Fruit fly (Drosophila melanogaster) Kc167 (cell line): ENCODE measurements around the gene sif.

Experiments used
- Myc ChIP-seq: fragments of >200 bp; optimal IDR thresholded peaks from 2 replicates; lab custom pipeline; 2017; ENCODE audit warnings: missing external identifiers
- Sin3A ChIP-seq: fragments of >200 bp; optimal IDR thresholded peaks from 2 replicates; lab custom pipeline; 2018; ENCODE audit warnings: missing external identifiers
- h ChIP-seq: fragments of >200 bp; optimal IDR thresholded peaks from 3 replicates; lab custom pipeline; 2018; ENCODE audit warnings: missing external identifiers
- insv ChIP-seq: fragments of >200 bp; optimal IDR thresholded peaks from 3 replicates; lab custom pipeline; 2018; ENCODE audit warnings: missing external identifiers
- psq ChIP-seq: fragments of >200 bp; optimal IDR thresholded peaks from 2 replicates; lab custom pipeline; 2017; ENCODE audit warnings: missing external identifiers
- ttk ChIP-seq: sonication (Bioruptor generic); optimal IDR thresholded peaks from 2 replicates; lab custom pipeline; 2017; ENCODE audit warnings: missing external identifiers

Gene sif

DNA sequence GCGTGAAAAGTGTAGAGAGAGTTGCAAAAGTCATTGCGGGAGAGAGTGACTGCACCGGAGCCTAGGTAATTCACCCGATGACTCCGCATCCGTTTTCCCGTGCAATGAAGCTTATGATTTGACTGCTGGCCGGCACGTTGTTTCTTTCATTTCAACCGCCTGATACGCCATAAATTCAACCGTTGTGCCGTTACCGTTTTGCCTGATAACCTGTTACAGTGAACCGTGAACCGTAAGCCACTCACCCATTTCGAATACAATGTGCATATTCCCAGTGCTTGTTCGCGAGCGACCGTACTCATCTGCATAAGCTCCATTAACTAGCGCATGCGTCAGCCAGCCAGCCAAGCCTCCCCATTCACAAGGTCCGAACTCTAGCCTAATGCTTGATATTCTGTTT is 117.1 kb downstream of the sif start:
- TF ChIP-seq psq, result no peak
- no peak for TF ChIP-seq ttk (lab: Kevin White, UChicago)
- no peak for TF ChIP-seq Sin3A (lab: Kevin White, UChicago)
- no peak for TF ChIP-seq Myc
- no peak for TF ChIP-seq insv (lab: Kevin White, UChicago)
- TF ChIP-seq h, result no peak

DNA sequence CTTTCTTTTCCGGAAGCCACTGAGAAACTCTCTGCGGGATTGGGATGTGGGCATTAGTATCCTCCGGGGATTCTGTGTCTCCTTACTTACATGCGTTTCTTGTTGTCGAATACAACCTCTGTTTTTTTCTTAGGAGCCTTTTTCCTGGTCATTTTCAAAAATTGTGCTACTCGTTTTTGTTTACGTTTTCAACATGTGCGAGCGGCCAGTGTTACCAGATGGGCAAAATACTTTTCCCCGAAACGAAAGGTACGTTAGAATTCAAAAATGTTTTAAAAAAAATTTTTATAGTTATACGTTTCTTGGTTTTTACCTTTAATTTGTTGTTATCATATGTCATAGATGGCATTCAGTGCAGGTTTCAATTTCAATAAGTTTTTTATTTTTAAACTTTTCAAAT is 119.4 kb downstream of the sif start, which contains the start of gene vito:
TSS of gene vito (minus strand) at position 220 of the 400 bp plus-strand sequence.
- TF ChIP-seq h (no peak), Myc (no peak), insv (lab: Kevin White, UChicago) (no peak), ttk (lab: Kevin White, UChicago) (no peak), Sin3A (lab: Kevin White, UChicago) (no peak), psq (no peak)

DNA sequence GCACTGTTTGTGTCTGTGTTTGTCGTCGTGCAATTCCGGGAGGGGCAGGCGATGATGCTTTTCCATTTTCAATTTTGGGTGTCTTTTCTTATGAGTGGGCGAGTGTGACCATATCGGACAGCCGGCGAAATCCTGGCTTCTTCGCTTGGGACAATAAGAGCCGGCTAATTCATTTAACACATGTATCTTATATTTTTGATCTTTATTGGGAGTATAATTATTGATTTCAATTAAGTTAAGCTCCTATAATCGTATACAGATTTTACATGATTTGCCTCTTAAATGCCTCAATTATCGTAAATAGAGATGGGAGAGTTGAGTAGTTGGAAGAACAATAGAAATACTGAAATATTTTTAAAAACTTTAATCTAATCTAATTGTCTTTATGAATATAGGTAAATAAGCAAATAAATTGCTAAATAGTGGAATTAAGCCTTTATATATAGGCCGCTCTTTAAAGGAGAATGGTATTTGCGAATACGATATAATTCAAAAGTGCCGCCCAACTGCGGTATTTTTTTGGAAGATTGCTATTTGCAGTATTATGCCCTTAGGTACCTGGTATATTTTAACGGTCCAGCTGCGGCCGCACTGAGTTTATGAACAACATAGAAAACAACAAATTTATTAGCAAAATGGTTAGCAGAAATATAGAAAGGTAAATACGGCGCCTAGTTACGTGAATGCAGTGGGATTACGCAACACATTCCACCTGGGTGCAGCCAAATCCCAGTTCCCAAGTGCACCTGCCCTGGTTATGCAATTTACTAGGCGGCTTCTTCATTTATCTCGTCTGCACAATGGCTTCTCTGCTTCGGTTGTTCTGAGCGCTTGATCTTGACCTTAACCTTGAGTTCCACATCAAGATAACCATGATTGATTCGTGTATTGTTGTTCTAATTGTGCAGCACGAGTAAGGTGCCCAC is 122.0 kb downstream of the sif start, which contains the start of the genes Myt1, PGRP-LD and Pmi:
TSS of gene Myt1 (minus strand) at position 116 of the 926 bp plus-strand sequence.
TSS of gene PGRP-LD (plus strand) at position 576 of the 926 bp plus-strand sequence.
TSS of gene Pmi (plus strand) at position 576 of the 926 bp plus-strand sequence.
- TF ChIP-seq h (no peak), Sin3A (lab: Kevin White, UChicago) (no peak), insv (lab: Kevin White, UChicago) (no peak), psq (no peak), ttk (lab: Kevin White, UChicago) (no peak), Myc (no peak)

DNA sequence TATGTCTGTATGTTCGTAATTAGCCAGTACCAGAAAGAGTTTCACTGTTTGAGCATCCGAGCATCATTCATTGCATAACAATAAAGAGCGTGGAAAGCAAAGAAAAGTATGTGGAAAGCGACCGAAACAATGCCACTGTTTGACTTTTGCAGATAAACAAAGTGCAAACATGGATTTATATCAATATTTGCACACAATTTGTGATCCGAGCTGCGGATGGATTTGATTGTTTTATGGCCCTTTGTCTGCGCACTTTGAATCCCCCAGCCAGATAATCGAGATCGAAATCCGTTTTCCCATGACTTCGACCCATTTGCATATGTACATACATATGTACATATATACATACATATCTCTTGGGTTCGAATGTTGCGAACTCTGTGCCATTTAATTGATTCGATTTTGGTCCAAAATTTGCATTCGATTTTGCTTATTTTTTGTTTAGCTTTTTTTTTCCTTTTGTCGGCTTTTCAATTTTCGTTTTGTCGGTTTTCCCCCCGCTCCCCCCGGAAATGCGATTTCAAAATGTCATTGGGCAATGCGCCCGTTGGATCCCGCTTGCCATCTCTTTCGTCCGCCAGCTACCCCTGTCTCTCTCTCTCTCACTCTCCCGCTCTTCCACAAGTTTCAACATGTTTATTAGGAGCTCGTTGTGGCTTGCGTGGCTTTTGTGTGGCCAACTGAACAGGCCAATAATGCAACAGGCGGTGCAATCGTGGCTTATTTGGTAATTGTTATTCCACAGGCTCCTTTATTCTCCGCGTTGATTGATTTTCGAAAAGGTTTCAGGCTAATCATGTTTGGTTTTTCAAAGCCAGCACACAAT is 127.7 kb downstream of the sif start:
- no peak for TF ChIP-seq insv (lab: Kevin White, UChicago)
- no peak for TF ChIP-seq psq

DNA sequence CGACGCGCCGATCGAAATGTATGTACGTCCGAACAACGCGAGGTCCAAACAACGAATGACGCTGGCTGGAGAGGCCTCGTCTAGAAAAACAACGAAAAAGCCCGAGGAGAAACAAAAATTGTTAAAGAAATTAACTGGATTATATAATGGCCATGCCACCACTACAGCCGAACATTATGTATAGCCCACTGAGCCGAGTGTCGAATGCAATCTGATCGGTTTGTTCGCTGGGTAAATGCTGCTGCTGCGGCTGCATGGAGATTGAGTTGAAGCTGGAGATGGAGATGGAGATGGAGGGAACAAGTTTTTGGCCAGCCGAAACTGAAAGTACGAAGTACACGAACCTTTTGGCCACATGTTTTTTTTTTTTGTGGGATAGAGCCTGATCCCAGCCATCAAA is 128.9 kb downstream of the sif start, which contains the start of gene Cralbp:
TSS of gene Cralbp (minus strand) at position 115 of the 400 bp plus-strand sequence.
- TF ChIP-seq insv (lab: Kevin White, UChicago), result no peak
- no peak for TF ChIP-seq Sin3A (lab: Kevin White, UChicago)
- no peak for TF ChIP-seq Myc
- no peak for TF ChIP-seq ttk (lab: Kevin White, UChicago)
- TF ChIP-seq h, result no peak
- TF ChIP-seq psq, result no peak

DNA sequence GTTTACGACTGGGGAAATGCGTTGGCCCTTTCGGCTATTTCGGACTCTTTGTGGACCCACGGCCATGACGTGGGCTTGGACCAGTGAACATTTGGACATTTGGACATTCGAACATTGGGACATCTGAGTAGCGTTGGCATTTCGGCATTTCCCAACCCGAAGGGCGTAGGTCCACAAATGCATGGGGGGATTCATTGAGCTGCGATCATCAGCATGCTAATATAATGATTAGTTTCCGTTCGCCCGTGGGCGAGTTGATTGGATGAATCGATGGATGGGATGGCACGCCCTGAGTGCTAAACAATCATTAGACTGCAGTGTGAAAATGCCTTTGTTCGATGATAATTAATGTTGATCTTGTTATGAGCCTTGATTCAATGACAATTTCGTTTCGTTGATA is 129.8 kb downstream of the sif start:
- TF ChIP-seq Sin3A (lab: Kevin White, UChicago) (no peak), psq (no peak), ttk (lab: Kevin White, UChicago) (no peak), h (no peak), Myc (no peak), insv (lab: Kevin White, UChicago) (no peak)

DNA sequence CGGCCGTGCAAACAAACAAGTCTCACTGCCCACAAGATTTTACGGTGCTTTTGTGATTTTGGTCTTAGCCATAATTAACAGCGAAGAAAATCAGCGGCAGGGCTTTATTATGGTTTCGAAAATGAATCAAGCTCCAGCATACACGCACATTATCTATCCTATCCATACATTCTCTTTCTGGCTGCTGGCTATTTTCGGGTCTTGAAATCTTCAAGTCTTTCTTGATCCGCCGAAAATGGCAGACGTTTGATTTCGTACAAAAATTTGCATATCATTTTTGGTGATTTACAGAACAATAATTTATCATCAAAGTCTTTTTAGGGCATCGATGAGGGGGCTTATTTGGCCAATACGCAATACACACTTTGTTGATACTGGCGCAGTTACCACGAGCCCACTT is 131.1 kb downstream of the sif start:
- TF ChIP-seq h, result no peak
- TF ChIP-seq psq, result no peak
- TF ChIP-seq Sin3A (lab: Kevin White, UChicago), result no peak
- TF ChIP-seq Myc, result no peak
- TF ChIP-seq ttk (lab: Kevin White, UChicago), result no peak
- TF ChIP-seq insv (lab: Kevin White, UChicago), result no peak

DNA sequence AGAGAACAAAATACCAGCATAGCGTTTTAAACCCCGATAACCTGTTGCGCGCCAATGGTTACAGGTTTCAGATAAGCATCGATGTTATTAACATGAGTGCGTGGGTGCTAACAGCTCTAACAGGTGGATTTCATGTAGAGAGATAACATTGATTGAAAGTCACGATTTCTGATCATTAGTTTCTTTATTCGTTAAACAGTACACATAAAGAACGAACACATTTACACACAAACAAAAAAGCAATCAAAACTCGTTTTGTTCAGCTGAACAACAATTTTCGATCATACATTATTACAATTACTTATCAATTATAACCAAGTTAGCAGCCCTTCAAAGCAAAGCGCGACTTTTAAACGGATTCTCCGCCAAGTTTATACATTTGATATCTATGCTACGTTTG is 131.9 kb downstream of the sif start:
- TF ChIP-seq ttk (lab: Kevin White, UChicago) (no peak), Myc (no peak), Sin3A (lab: Kevin White, UChicago) (no peak), h (no peak), psq (no peak), insv (lab: Kevin White, UChicago) (no peak)

DNA sequence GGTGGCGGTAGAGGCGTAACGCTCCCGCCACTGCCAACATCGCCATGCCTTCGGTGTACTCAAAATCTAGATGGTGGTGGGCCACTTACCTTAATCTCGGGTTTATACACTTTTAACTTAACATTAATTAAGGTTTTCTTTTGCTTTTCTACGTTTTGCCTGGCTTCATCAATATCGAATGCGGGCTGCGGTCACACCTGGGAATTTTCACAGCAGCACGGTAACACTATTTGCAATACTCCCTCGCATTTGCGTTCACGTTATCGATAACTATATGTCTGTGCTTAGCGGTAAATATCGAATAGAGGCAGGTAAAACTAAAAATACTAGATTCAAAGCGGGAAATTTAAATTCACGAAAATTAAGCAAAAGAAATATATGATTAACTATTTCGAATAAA is 136.3 kb downstream of the sif start, which contains the start of gene Bre1:
TSS of gene Bre1 (minus strand) at position 226 of the 400 bp plus-strand sequence.
- TF ChIP-seq psq (no peak), Sin3A (lab: Kevin White, UChicago) (no peak), Myc (no peak), ttk (lab: Kevin White, UChicago) (no peak), insv (lab: Kevin White, UChicago) (no peak), h (no peak)

DNA sequence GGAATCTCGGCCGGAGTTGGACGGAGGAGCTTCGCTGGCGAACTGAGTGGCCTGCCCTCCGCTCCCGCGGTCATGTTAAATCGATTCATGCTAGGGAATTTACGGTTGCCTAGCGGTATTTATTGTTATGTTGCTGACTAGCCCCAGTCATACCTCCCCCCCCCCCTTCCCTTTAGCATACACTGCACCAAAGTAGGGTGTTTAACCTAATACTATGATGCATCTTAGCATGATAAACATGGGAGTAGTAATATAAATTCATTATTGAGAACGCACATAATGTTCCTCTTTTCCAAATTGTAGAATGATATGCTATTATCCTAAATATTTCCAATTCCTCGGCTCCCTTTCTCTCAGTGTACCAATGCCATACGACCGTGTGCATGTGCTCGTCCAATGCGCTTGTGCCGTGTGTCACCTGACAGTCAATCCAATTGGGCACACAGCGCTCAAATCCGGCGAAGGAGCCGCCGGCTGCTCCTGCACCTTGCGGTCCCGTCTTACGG is 138.8 kb downstream of the sif start, which contains the start of gene Tektin-C:
TSS of gene Tektin-C (minus strand) at position 51 of the 506 bp plus-strand sequence.
- TF ChIP-seq insv (lab: Kevin White, UChicago), result no peak
- TF ChIP-seq Sin3A (lab: Kevin White, UChicago), result no peak
- no peak for TF ChIP-seq Myc
- no peak for TF ChIP-seq h

DNA sequence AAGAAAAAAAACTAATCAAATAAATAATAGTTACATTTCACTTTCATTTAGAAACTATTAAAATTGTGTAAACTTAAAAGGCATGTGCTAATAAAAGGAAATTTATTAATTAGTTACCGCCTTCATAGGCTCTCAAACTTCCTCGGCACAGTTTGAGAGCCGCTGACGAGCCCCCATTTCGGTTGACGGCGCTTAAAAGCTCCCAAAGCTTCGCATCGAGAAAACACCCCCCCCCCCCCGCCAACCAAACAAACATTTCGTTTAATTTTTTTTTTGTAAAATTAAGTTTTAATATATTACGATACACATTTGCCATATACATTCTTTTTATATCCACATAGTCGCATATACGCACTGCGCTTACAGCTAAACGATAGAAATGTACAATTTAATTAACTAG is 139.6 kb downstream of the sif start:
- TF ChIP-seq ttk (lab: Kevin White, UChicago), result no peak
- TF ChIP-seq psq, result no peak
- TF ChIP-seq h, result no peak
- TF ChIP-seq Sin3A (lab: Kevin White, UChicago), result no peak
- no peak for TF ChIP-seq Myc
- no peak for TF ChIP-seq insv (lab: Kevin White, UChicago)
